Worm (Caenorhabditis elegans) whole organism, L2 larva: ENCODE results near the gene F40G9.14.

ENCODE experiments used
- C34F6.9 ChIP-seq: fragments of 150-350 bp; optimal IDR thresholded peaks from 2 replicates; lab custom pipeline; 2014; ENCODE audit warnings: missing biosample characterization, missing genetic modification characterization
- F13H6.1 ChIP-seq: sonication (generic microtip); optimal IDR thresholded peaks from 2 replicates; lab custom pipeline; 2016; ENCODE audit warnings: missing genetic modification characterization, missing compliant biosample characterization
- R02D3.7 ChIP-seq: fragments of 150-350 bp; optimal IDR thresholded peaks from 2 replicates; lab custom pipeline; 2014; ENCODE audit warnings: missing biosample characterization, missing genetic modification characterization
- Y55F3AM.14 ChIP-seq: fragments of 200-800 bp; sonication (Bioruptor generic); optimal IDR thresholded peaks from 2 replicates; lab custom pipeline; 2018; ENCODE audit warnings: mild to moderate bottlenecking, missing genetic modification characterization, missing compliant biosample characterization
- ZK546.5 ChIP-seq: sonication (generic microtip); optimal IDR thresholded peaks from 2 replicates; lab custom pipeline; 2017; ENCODE audit warnings: missing biosample characterization, missing genetic modification characterization
- blmp-1 ChIP-seq: sonication (generic microtip); optimal IDR thresholded peaks from 2 replicates; lab custom pipeline; 2017; ENCODE audit warnings: missing genetic modification characterization, mild to moderate bottlenecking, missing compliant biosample characterization, antibody characterized with exemption, moderate library complexity; ENCODE audit not compliant: insufficient read depth
- ceh-16 ChIP-seq: fragments of 150-350 bp; optimal IDR thresholded peaks from 2 replicates; lab custom pipeline; 2014; ENCODE audit warnings: missing biosample characterization, missing genetic modification characterization
- ceh-82 ChIP-seq: fragments of 150-350 bp; optimal IDR thresholded peaks from 2 replicates; lab custom pipeline; 2014; ENCODE audit warnings: missing biosample characterization, missing genetic modification characterization
- dmd-4 ChIP-seq: sonication (generic microtip); optimal IDR thresholded peaks from 2 replicates; lab custom pipeline; 2017; ENCODE audit warnings: missing biosample characterization, missing genetic modification characterization
- egl-27 ChIP-seq: sonication (generic microtip); optimal IDR thresholded peaks from 3 replicates; lab custom pipeline; 2017; ENCODE audit warnings: missing biosample characterization, missing genetic modification reagents, missing genetic modification characterization
- elt-1 ChIP-seq: fragments of 150-350 bp; optimal IDR thresholded peaks from 2 replicates; lab custom pipeline; 2014; ENCODE audit warnings: missing biosample characterization, missing genetic modification characterization
- elt-3 ChIP-seq: sonication (generic microtip); optimal IDR thresholded peaks from 2 replicates; lab custom pipeline; 2017; ENCODE audit warnings: missing biosample characterization, missing genetic modification characterization
- fos-1 ChIP-seq: fragments of 150-350 bp; optimal IDR thresholded peaks from 2 replicates; lab custom pipeline; 2014; ENCODE audit warnings: missing biosample characterization, missing genetic modification characterization
- lin-13 ChIP-seq: fragments of 150-350 bp; optimal IDR thresholded peaks from 2 replicates; lab custom pipeline; 2014; ENCODE audit warnings: missing biosample characterization, missing genetic modification reagents, missing genetic modification characterization
- lin-39 ChIP-seq: fragments of 150-350 bp; optimal IDR thresholded peaks from 2 replicates; lab custom pipeline; 2014; ENCODE audit warnings: missing biosample characterization, missing genetic modification reagents, missing genetic modification characterization
- lsy-2 ChIP-seq, 2 experiments: fragments of 150-350 bp in 1 of 2; sonication (generic microtip) in 1 of 2; optimal IDR thresholded peaks; 2 replicates each; lab custom pipeline; 2014 to 2017; ENCODE audit warnings: missing biosample characterization in 2 of 2, missing genetic modification characterization in 2 of 2
- mab-5 ChIP-seq: fragments of 150-350 bp; optimal IDR thresholded peaks from 2 replicates; lab custom pipeline; 2014; ENCODE audit warnings: missing biosample characterization, missing genetic modification characterization
- mbf-1 ChIP-seq: sonication (generic microtip); optimal IDR thresholded peaks from 2 replicates; lab custom pipeline; 2017; ENCODE audit warnings: missing biosample characterization, missing genetic modification characterization
- mdl-1 ChIP-seq, 2 experiments: fragments of 150-350 bp in 1 of 2; sonication (generic microtip) in 1 of 2; optimal IDR thresholded peaks; 2 replicates each; lab custom pipeline; 2017; ENCODE audit warnings: missing biosample characterization in 2 of 2, missing genetic modification characterization in 2 of 2
- nhr-11 ChIP-seq: fragments of 150-350 bp; optimal IDR thresholded peaks from 2 replicates; lab custom pipeline; 2014; ENCODE audit warnings: missing biosample characterization, missing genetic modification characterization
- nhr-12 ChIP-seq: fragments of 150-350 bp; optimal IDR thresholded peaks from 2 replicates; lab custom pipeline; 2014; ENCODE audit warnings: missing biosample characterization, missing genetic modification characterization
- nhr-129 ChIP-seq: fragments of 150-350 bp; optimal IDR thresholded peaks from 2 replicates; lab custom pipeline; 2014; ENCODE audit warnings: missing biosample characterization, missing genetic modification characterization
- nhr-237 ChIP-seq: fragments of 150-350 bp; optimal IDR thresholded peaks from 2 replicates; lab custom pipeline; 2014; ENCODE audit warnings: missing biosample characterization, missing genetic modification characterization
- nhr-25 ChIP-seq: fragments of 150-350 bp; sonication (generic microtip); optimal IDR thresholded peaks from 3 replicates; lab custom pipeline; 2014; ENCODE audit warnings: missing biosample characterization, missing genetic modification characterization
- nhr-6 ChIP-seq: fragments of 150-350 bp; optimal IDR thresholded peaks from 2 replicates; lab custom pipeline; 2014; ENCODE audit warnings: missing biosample characterization, missing genetic modification characterization
- nhr-77 ChIP-seq: fragments of 150-350 bp; optimal IDR thresholded peaks from 2 replicates; lab custom pipeline; 2014; ENCODE audit warnings: missing biosample characterization, missing genetic modification characterization
- peb-1 ChIP-seq: fragments of 150-350 bp; optimal IDR thresholded peaks from 2 replicates; lab custom pipeline; 2014; ENCODE audit warnings: missing biosample characterization, missing genetic modification characterization
- sem-4 ChIP-seq: fragments of 150-350 bp; optimal IDR thresholded peaks from 2 replicates; lab custom pipeline; 2014; ENCODE audit warnings: missing biosample characterization, missing genetic modification reagents, missing genetic modification characterization
- skn-1 ChIP-seq: sonication (generic microtip); optimal IDR thresholded peaks from 2 replicates; lab custom pipeline; 2017; ENCODE audit warnings: missing biosample characterization, missing genetic modification characterization
- sma-3 ChIP-seq: sonication (generic microtip); optimal IDR thresholded peaks from 2 replicates; lab custom pipeline; 2016; ENCODE audit warnings: missing genetic modification reagents, missing genetic modification characterization, missing compliant biosample characterization
- snpc-4 ChIP-seq: fragments of 150-350 bp; optimal IDR thresholded peaks from 2 replicates; lab custom pipeline; 2014; ENCODE audit warnings: missing biosample characterization, missing genetic modification characterization
- unc-39 ChIP-seq: fragments of 150-350 bp; optimal IDR thresholded peaks from 2 replicates; lab custom pipeline; 2014; ENCODE audit warnings: missing biosample characterization, missing genetic modification characterization
- unc-55 ChIP-seq: fragments of 150-350 bp; sonication (generic microtip); optimal IDR thresholded peaks from 3 replicates; lab custom pipeline; 2014; ENCODE audit warnings: missing biosample characterization, missing genetic modification reagents, missing genetic modification characterization
- ztf-1 ChIP-seq: fragments of 200-800 bp; sonication (Bioruptor generic); conservative IDR thresholded peaks from 2 replicates; pipeline ENCODE4 v1.3.6; 2022; ENCODE audit warnings: missing genetic modification characterization, missing compliant biosample characterization
- ztf-11 ChIP-seq: sonication (generic microtip); optimal IDR thresholded peaks from 2 replicates; lab custom pipeline; 2017; ENCODE audit warnings: missing biosample characterization, missing genetic modification characterization

F40G9.14 gene

DNA sequence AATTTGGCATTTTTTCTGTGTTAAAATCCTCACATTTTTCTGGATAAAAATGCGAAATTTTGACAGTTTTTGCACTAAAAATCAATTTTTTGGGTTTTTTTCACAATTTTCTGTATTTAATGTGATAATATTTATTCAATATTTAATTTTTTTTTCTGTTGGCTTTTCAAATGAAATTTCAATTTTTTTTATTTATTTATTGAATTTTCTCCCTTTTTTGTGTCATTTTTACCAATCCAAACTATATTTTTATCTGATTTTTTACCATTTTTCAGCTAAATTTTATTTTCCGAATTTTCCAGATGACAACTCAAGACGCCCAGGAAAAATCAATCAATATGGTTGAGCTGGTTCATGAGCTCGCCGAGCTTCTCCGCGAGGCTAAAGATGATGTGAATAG, 16.5 kb upstream of the F40G9.14 start, which contains the start of gene F40G9.17:
F40G9.17 (plus strand) TSS at position 301 of the 400 bp plus-strand sequence.
- TF ChIP-seq nhr-237 (no peak), ztf-11 (tag; lab: Kevin White, UChicago) (no peak), blmp-1 (tag; lab: Kevin White, UChicago) (no peak), lin-13 (GFP tag; lab: Kevin White, UChicago) (no peak), F13H6.1 (tag; lab: Kevin White, UChicago) (no peak), R02D3.7 (no peak)

DNA sequence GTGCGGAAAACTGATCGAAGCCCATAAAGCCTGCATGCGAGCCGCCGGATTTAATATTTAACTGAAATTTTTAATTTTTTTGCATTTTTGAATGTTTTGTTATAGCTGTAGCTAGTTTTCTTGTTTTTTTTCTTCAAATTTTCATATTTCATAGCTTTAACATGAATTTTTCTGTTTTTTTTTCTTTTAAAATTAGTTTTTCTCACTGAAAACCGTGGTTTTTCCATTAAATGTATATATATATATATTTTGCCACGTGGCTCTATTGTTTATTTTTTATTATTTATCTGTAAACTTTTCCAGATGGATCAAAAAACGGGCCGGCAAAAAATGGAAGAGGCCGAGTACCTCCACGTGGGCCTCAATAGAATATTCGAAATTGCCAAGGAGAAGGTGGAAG, 14.2 kb upstream of the F40G9.14 start, which contains the start of gene sec-20:
sec-20 (plus strand) TSS at position 301 of the 400 bp plus-strand sequence.
- TF ChIP-seq unc-55 (GFP tag; lab: Kevin White, UChicago) (no peak), unc-39 (no peak), egl-27 (tag; lab: Kevin White, UChicago) (no peak), ZK546.5 (tag; lab: Kevin White, UChicago) (no peak), Y55F3AM.14 (GFP tag; lab: Kevin White, UChicago) (no peak), ceh-16 (tag; lab: Kevin White, UChicago) (no peak), mab-5 (tag; lab: Kevin White, UChicago) (no peak), elt-3 (tag; lab: Kevin White, UChicago) (no peak), ztf-11 (tag; lab: Kevin White, UChicago) (no peak), skn-1 (tag; lab: Kevin White, UChicago) (no peak), nhr-25 (tag; lab: Kevin White, UChicago) (no peak), peb-1 (no peak)

- TF ChIP-seq nhr-25 (tag; lab: Kevin White, UChicago) = no peak
- no peak for TF ChIP-seq lin-39 (tag; lab: Kevin White, UChicago)
- no peak for TF ChIP-seq sma-3 (GFP tag; lab: Kevin White, UChicago)
- TF ChIP-seq nhr-77 (tag; lab: Kevin White, UChicago) = no peak
- no peak for TF ChIP-seq nhr-11 (tag; lab: Kevin White, UChicago)
- no peak for TF ChIP-seq lsy-2 (tag; optimal IDR thresholded peaks at IDR 0.05; lab: Kevin White, UChicago)
- no peak for TF ChIP-seq elt-1 (tag; lab: Kevin White, UChicago)
- no peak for TF ChIP-seq mab-5 (tag; lab: Kevin White, UChicago)
- no peak for TF ChIP-seq mdl-1 (tag; optimal IDR thresholded peaks at IDR 0.05; lab: Kevin White, UChicago)
- no peak for TF ChIP-seq dmd-4
- TF ChIP-seq C34F6.9 = no peak
- TF ChIP-seq ztf-1 (GFP tag; lab: Robert Waterston, UW) = no peak
- no peak for TF ChIP-seq mbf-1 (tag; lab: Kevin White, UChicago)
- no peak for TF ChIP-seq lin-13 (GFP tag; lab: Kevin White, UChicago)
- no peak for TF ChIP-seq egl-27 (tag; lab: Kevin White, UChicago)
- TF ChIP-seq sem-4 = no peak
- TF ChIP-seq ceh-82 (tag; lab: Kevin White, UChicago) = no peak
- no peak for TF ChIP-seq nhr-237
- TF ChIP-seq fos-1 = no peak
These were observed 13.1 kb upstream of the F40G9.14 start, which contains the start of gene cox-17 for ce11 chrIII:190686-191085. TSS of gene cox-17 (plus strand) at chrIII:190986.

DNA sequence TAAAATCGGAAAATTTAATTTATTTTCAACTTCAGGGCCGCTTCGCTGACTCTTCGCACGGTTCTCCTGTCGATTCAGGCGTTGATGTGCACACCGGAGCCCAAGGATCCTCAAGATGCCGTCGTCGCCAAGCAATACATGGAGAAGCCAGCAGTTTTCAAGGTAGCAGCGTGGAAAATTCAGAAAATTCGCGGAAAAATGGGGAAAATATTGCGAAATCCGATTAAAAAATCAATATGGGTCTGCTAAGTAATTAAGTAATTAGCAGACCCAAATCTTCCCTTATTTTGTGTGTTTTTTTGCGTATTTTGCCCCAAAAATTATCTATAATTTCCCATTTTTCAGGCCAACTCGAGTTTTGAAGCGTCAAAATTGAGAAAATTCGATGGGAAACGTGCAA, 11.7 kb upstream of the F40G9.14 start:
- TF ChIP-seq sem-4 (no peak), elt-1 (tag; lab: Kevin White, UChicago) (no peak), nhr-129 (no peak), peb-1 (no peak), ZK546.5 (tag; lab: Kevin White, UChicago) (no peak), snpc-4 (no peak), nhr-12 (tag; lab: Kevin White, UChicago) (no peak), nhr-6 (no peak), ztf-1 (GFP tag; lab: Robert Waterston, UW) (no peak), lsy-2 (tag; optimal IDR thresholded peaks at IDR 0.05; lab: Kevin White, UChicago) (no peak), mdl-1 (tag; optimal IDR thresholded peaks at IDR 0.05; lab: Kevin White, UChicago) (no peak), lin-39 (tag; lab: Kevin White, UChicago) (no peak), unc-39 (no peak), nhr-237 (no peak), ztf-11 (tag; lab: Kevin White, UChicago) (no peak), lin-13 (GFP tag; lab: Kevin White, UChicago) (no peak), ceh-82 (tag; lab: Kevin White, UChicago) (no peak)
- TF ChIP-seq, all 48 proteins: peak for 0
